Worm (Caenorhabditis elegans) whole organism, L1 larva: ENCODE results near the gene tub-1.

Experiments
- aha-1 ChIP-seq: fragments of 150-350 bp; optimal IDR thresholded peaks from 2 replicates; lab custom pipeline; 2014; ENCODE audit warnings: missing biosample characterization, missing genetic modification characterization
- ceh-88 ChIP-seq: fragments of 200-800 bp; sonication (Bioruptor generic); IDR thresholded peaks from 2 replicates; pipeline ENCODE4 v1.3.6; 2022; ENCODE audit warnings: missing genetic modification characterization, missing compliant biosample characterization
- dpl-1 ChIP-seq, 3 experiments: fragments of 150-350 bp in 2 of 3; sonication (generic microtip) in 1 of 3; optimal IDR thresholded peaks; 2 replicates each; lab custom pipeline; 2014 to 2017; ENCODE audit warnings: missing biosample characterization in 3 of 3, missing genetic modification characterization in 3 of 3, missing genetic modification reagents in 3 of 3
- lin-13 ChIP-seq: fragments of 150-350 bp; optimal IDR thresholded peaks from 2 replicates; lab custom pipeline; 2014; ENCODE audit warnings: missing biosample characterization, missing genetic modification reagents, missing genetic modification characterization
- mdl-1 ChIP-seq, 2 experiments: fragments of 150-350 bp; optimal IDR thresholded peaks; 2 replicates each; lab custom pipeline; 2014 to 2017; ENCODE audit warnings: missing biosample characterization in 2 of 2, missing genetic modification characterization in 2 of 2, inconsistent platforms in 1 of 2
- snpc-4 ChIP-seq: fragments of 150-350 bp; optimal IDR thresholded peaks from 2 replicates; lab custom pipeline; 2014; ENCODE audit warnings: missing biosample characterization, missing genetic modification characterization
- sptf-1 ChIP-seq: fragments of 150-350 bp; optimal IDR thresholded peaks from 2 replicates; lab custom pipeline; 2014; ENCODE audit warnings: missing biosample characterization, missing genetic modification characterization
- unc-62 ChIP-seq: fragments of 150-350 bp; optimal IDR thresholded peaks from 2 replicates; lab custom pipeline; 2014; ENCODE audit warnings: missing biosample characterization, missing genetic modification reagents, missing genetic modification characterization
- ztf-11 ChIP-seq, 2 experiments: sonication (generic microtip); optimal IDR thresholded peaks; 2 replicates each; lab custom pipeline; 2016 to 2017; ENCODE audit warnings: missing genetic modification characterization in 2 of 2, missing biosample characterization in 1 of 2, missing compliant biosample characterization in 1 of 2

- TF ChIP-seq lin-13 (GFP tag; lab: Kevin White, UChicago) (no peak), mdl-1 (tag; optimal IDR thresholded peaks at IDR 0.05; lab: Kevin White, UChicago) (no peak), dpl-1 (GFP tag; optimal IDR thresholded peaks at IDR 0.05; lab: Kevin White, UChicago) (no peak), unc-62 (no peak), ztf-11 (tag; optimal IDR thresholded peaks at IDR 0.05; lab: Kevin White, UChicago) (no peak), sptf-1 (no peak), snpc-4 (no peak), ceh-88 (GFP tag; lab: Robert Waterston, UW) (no peak), aha-1 (tag; lab: Kevin White, UChicago) (no peak)
These were observed 27.2 kb downstream of the tub-1 start, which contains the start of gene ulp-4 for ce11 chrII:8129495-8130010.
